Worm (Caenorhabditis elegans): ENCODE measurements around the gene Y46G5A.36.

DNA sequence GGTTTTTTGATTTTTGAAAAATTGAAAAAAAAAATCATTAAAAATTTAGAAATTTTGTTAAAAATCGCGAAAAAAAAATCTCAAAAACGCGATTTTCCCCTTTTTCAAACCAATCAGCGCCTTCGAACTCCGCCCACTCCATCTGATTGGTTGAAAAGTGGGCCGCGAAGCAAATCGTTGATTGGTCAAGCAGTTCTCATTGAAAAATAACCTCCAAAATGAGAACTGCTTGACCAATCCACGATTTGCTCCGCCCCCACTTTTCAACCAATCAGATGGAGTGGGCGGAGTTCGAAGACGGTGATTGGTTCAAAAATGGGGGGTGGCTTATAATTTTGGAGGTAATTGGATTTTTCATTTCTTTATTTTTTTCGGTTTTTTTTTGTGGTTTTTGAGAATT lies 33.1 kb upstream of the Y46G5A.36 start:
- TF ChIP-seq odd-2 (tag; optimal IDR thresholded peaks at IDR 0.05) (no peak), ceh-45 (GFP tag; IDR thresholded peaks at IDR 0.05) (no peak), unc-86 (tag; optimal IDR thresholded peaks at IDR 0.05) (no peak), ama-1 (optimal IDR thresholded peaks at IDR 0.05) (no peak), F13H6.1 (tag; optimal IDR thresholded peaks at IDR 0.05) (no peak), sox-4 (tag; optimal IDR thresholded peaks at IDR 0.05) (no peak), Y22D7AL.16 (tag; optimal IDR thresholded peaks at IDR 0.05) (no peak), ceh-31 (tag; optimal IDR thresholded peaks at IDR 0.05) (no peak), hlh-15 (tag; optimal IDR thresholded peaks at IDR 0.05) (no peak), ceh-22 (tag; optimal IDR thresholded peaks at IDR 0.05) (no peak), ets-4 (tag; optimal IDR thresholded peaks at IDR 0.05) (no peak)
